Worm (Caenorhabditis elegans) whole organism, L4/young adult: ENCODE measurements around the gene F19H6.6.

ENCODE experiments used
- W03F9.2 ChIP-seq: fragments of 150-350 bp; optimal IDR thresholded peaks from 2 replicates; lab custom pipeline; 2014; ENCODE audit warnings: missing biosample characterization, missing genetic modification characterization
- dao-5 ChIP-seq: sonication (generic microtip); optimal IDR thresholded peaks from 2 replicates; lab custom pipeline; 2016; ENCODE audit warnings: missing genotype, missing genetic modification characterization, moderate library complexity, missing compliant biosample characterization
- him-1 ChIP-seq: sonication (generic microtip); optimal IDR thresholded peaks from 2 replicates; lab custom pipeline; 2016; ENCODE audit warnings: missing genotype, missing genetic modification reagents, missing genetic modification characterization, missing compliant biosample characterization

Gene F19H6.6

ce11 chrX:12341338-12341737 is 19.3 kb upstream of the F19H6.6 start, which contains the start of gene zig-2:
Gene zig-2 (minus strand): TSS chrX:12341438.
- no peak for TF ChIP-seq dao-5 (tag; lab: Kevin White, UChicago)
- TF ChIP-seq him-1 (tag; lab: Kevin White, UChicago) = no peak
- no peak for TF ChIP-seq W03F9.2 (tag; lab: Kevin White, UChicago)

- TF ChIP-seq W03F9.2 (tag; lab: Kevin White, UChicago) (no peak), dao-5 (tag; lab: Kevin White, UChicago) (no peak), him-1 (tag; lab: Kevin White, UChicago) (no peak)
Observed at ce11 chrX:12343279-12343678, 17.3 kb upstream of the F19H6.6 start, which contains the start of the genes nspc-9 and nspc-10. Gene nspc-9 (minus strand): TSS chrX:12343379. Gene nspc-10 (plus strand): TSS chrX:12343609.

- TF ChIP-seq dao-5 (tag; lab: Kevin White, UChicago) (no peak), W03F9.2 (tag; lab: Kevin White, UChicago) (no peak), him-1 (tag; lab: Kevin White, UChicago) (no peak)
Observed at ce11 chrX:12346729-12347128, 13.9 kb upstream of the F19H6.6 start, which contains the start of gene F42F12.11. Gene F42F12.11 (plus strand): TSS chrX:12347029.

- TF ChIP-seq him-1 (tag; lab: Kevin White, UChicago) = no peak
- peak; percentile 51 for TF ChIP-seq dao-5 (tag; lab: Kevin White, UChicago)
- TF ChIP-seq W03F9.2 (tag; lab: Kevin White, UChicago) = peak; percentile 28
Observed at ce11 chrX:12347822-12348221, 12.8 kb upstream of the F19H6.6 start.

- TF ChIP-seq dao-5 (tag; lab: Kevin White, UChicago) (no peak), him-1 (tag; lab: Kevin White, UChicago) (no peak), W03F9.2 (tag; lab: Kevin White, UChicago) (no peak)
Observed at ce11 chrX:12348329-12348728, 12.3 kb upstream of the F19H6.6 start, which contains the start of gene F42F12.14. Gene F42F12.14 (plus strand): TSS chrX:12348629.

ce11 chrX:12350207-12350606 is 10.4 kb upstream of the F19H6.6 start, which contains the start of gene F42F12.3:
Gene F42F12.3 (plus strand): TSS chrX:12350578.
- TF ChIP-seq W03F9.2 (tag; lab: Kevin White, UChicago) (no peak), dao-5 (tag; lab: Kevin White, UChicago) (no peak), him-1 (tag; lab: Kevin White, UChicago) (no peak)

ce11 chrX:12352872-12353271 is 7.8 kb upstream of the F19H6.6 start, which contains the start of gene F42F12.4:
Gene F42F12.4 (minus strand): TSS chrX:12352947.
- TF ChIP-seq him-1 (tag; lab: Kevin White, UChicago) (no peak), dao-5 (tag; lab: Kevin White, UChicago) (no peak), W03F9.2 (tag; lab: Kevin White, UChicago) (no peak)

- no peak for TF ChIP-seq dao-5 (tag; lab: Kevin White, UChicago)
- TF ChIP-seq W03F9.2 (tag; lab: Kevin White, UChicago) = no peak
- TF ChIP-seq him-1 (tag; lab: Kevin White, UChicago) = no peak
Observed at ce11 chrX:12356581-12356980, 4.0 kb upstream of the F19H6.6 start, which contains the start of gene nspc-12. Gene nspc-12 (minus strand): TSS chrX:12356681.

ce11 chrX:12357127-12357526 is 3.5 kb upstream of the F19H6.6 start, which contains the start of gene nspc-13:
Gene nspc-13 (plus strand): TSS chrX:12357427.
- no peak for TF ChIP-seq dao-5 (tag; lab: Kevin White, UChicago)
- no peak for TF ChIP-seq W03F9.2 (tag; lab: Kevin White, UChicago)
- TF ChIP-seq him-1 (tag; lab: Kevin White, UChicago) = no peak

ce11 chrX:12358957-12359356 is 1.7 kb upstream of the F19H6.6 start, which contains the start of gene nspc-14:
Gene nspc-14 (minus strand): TSS chrX:12359057.
- no peak for TF ChIP-seq him-1 (tag; lab: Kevin White, UChicago)
- no peak for TF ChIP-seq dao-5 (tag; lab: Kevin White, UChicago)
- no peak for TF ChIP-seq W03F9.2 (tag; lab: Kevin White, UChicago)

- TF ChIP-seq him-1 (tag; lab: Kevin White, UChicago) (peak; percentile 99), W03F9.2 (tag; lab: Kevin White, UChicago) (peak; percentile 99), dao-5 (tag; lab: Kevin White, UChicago) (peak; percentile 76)
Observed at ce11 chrX:12362951-12363486, 2.4 kb downstream of the F19H6.6 start.

- TF ChIP-seq dao-5 (tag; lab: Kevin White, UChicago) (no peak), W03F9.2 (tag; lab: Kevin White, UChicago) (no peak), him-1 (tag; lab: Kevin White, UChicago) (no peak)
Observed at ce11 chrX:12364804-12365203, 4.2 kb downstream of the F19H6.6 start, which contains the start of gene F19H6.5. Gene F19H6.5 (minus strand): TSS chrX:12364904.

ce11 chrX:12365388-12365787 is 4.8 kb downstream of the F19H6.6 start, which contains the start of gene F19H6.4:
Gene F19H6.4 (plus strand): TSS chrX:12365688.
- TF ChIP-seq him-1 (tag; lab: Kevin White, UChicago) (no peak), dao-5 (tag; lab: Kevin White, UChicago) (no peak), W03F9.2 (tag; lab: Kevin White, UChicago) (no peak)
